Worm (Caenorhabditis elegans): ENCODE data around the gene sra-35.

DNA sequence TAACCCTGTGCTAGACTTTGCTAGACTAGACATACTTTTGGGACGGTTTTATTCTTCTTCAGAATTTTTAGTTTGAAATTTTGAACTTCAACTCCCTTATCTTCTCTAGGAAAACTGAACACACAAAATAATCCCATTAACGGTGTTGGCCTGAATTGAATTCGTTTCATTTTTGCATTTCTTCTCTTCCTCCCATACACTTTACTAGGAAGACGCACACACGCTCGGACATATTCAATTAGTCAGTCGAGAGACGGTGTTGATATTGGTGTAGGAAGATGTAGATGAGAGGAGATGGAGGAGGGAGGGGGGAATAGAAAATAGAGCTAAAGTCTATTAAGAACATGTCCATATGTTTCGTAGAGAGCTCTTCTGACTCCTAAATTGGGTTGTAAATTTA is 47.0 kb upstream of the sra-35 start:
- TF ChIP-seq fkh-10 (GFP tag; optimal IDR thresholded peaks at IDR 0.05): no peak
- TF ChIP-seq D1046.2 (GFP tag; IDR thresholded peaks at IDR 0.05): no peak
- TF ChIP-seq jun-1 (tag; optimal IDR thresholded peaks at IDR 0.05): no peak
- TF ChIP-seq lin-39 (tag; optimal IDR thresholded peaks at IDR 0.05): no peak

Measured in whole organism, L4 larva.